Worm (Caenorhabditis elegans) whole organism, young adult: Measurements from ENCODE around the gene D1086.10.

Experiments used
- attf-6 ChIP-seq: fragments of 200-800 bp; sonication (Bioruptor generic); IDR thresholded peaks from 2 replicates; pipeline ENCODE4 v1.3.6; 2022; ENCODE audit warnings: missing genetic modification reagents, missing genetic modification characterization, missing compliant biosample characterization
- ccch-3 ChIP-seq: fragments of 200-800 bp; sonication (Bioruptor generic); optimal IDR thresholded peaks from 2 replicates; lab custom pipeline; 2018; ENCODE audit warnings: mild to moderate bottlenecking, missing genetic modification characterization, missing compliant biosample characterization
- chd-7 ChIP-seq: sonication (generic microtip); optimal IDR thresholded peaks from 2 replicates; lab custom pipeline; 2016; ENCODE audit warnings: mild to moderate bottlenecking, missing genetic modification characterization, moderate library complexity, missing compliant biosample characterization
- hmg-1.2 ChIP-seq: fragments of 200-800 bp; sonication (Bioruptor generic); IDR thresholded peaks from 2 replicates; pipeline ENCODE4 v1.3.6; 2022; ENCODE audit warnings: missing genetic modification reagents, missing genetic modification characterization, missing compliant biosample characterization
- lag-1 ChIP-seq: fragments of 200-800 bp; sonication (Bioruptor generic); IDR thresholded peaks from 2 replicates; pipeline ENCODE4 v1.3.6; 2022; ENCODE audit warnings: missing genetic modification reagents, missing genetic modification characterization, missing compliant biosample characterization
- lin-35 ChIP-seq, 3 experiments: fragments of 150-350 bp in 2 of 3; sonication (generic microtip) in 1 of 3; optimal IDR thresholded peaks; 2 replicates each; lab custom pipeline; 2014 to 2018; ENCODE audit warnings: missing biosample characterization in 3 of 3, missing genetic modification characterization in 3 of 3, missing genetic modification reagents in 3 of 3
- madf-3 ChIP-seq: fragments of 200-800 bp; sonication (Bioruptor generic); IDR thresholded peaks from 2 replicates; pipeline ENCODE4 v1.3.6; 2022; ENCODE audit warnings: missing genetic modification reagents, missing genetic modification characterization, missing compliant biosample characterization
- nfya-1 ChIP-seq: sonication (generic microtip); optimal IDR thresholded peaks from 2 replicates; lab custom pipeline; 2017; ENCODE audit warnings: antibody characterized with exemption, missing compliant biosample characterization, missing genetic modification characterization, borderline replicate concordance; ENCODE audit not compliant: insufficient read depth
- rpc-1 ChIP-seq, 2 experiments: fragments of 150-350 bp in 1 of 2; sonication (generic microtip) in 1 of 2; optimal IDR thresholded peaks; 2 replicates each; lab custom pipeline; 2014 to 2018; ENCODE audit warnings: missing biosample characterization in 1 of 2, missing genetic modification characterization in 1 of 2, missing genetic modification reagents in 1 of 2, missing genotype in 1 of 2
- sptf-2 ChIP-seq: fragments of 200-800 bp; sonication (Bioruptor generic); optimal IDR thresholded peaks from 2 replicates; lab custom pipeline; 2018; ENCODE audit warnings: mild to moderate bottlenecking, missing genetic modification characterization, missing compliant biosample characterization
- tlf-1 ChIP-seq: fragments of 200-800 bp; sonication (Bioruptor generic); optimal IDR thresholded peaks from 2 replicates; lab custom pipeline; 2018; ENCODE audit warnings: mild to moderate bottlenecking, missing genetic modification characterization, missing compliant biosample characterization
- xnd-1 ChIP-seq: sonication (generic microtip); optimal IDR thresholded peaks from 2 replicates; lab custom pipeline; 2016; ENCODE audit warnings: missing genotype, missing genetic modification reagents, missing genetic modification characterization, missing compliant biosample characterization

- TF ChIP-seq tlf-1 (GFP tag; lab: Kevin White, UChicago) (no peak), sptf-2 (no peak), attf-6 (GFP tag; lab: Robert Waterston, UW) (no peak), madf-3 (no peak), xnd-1 (tag; lab: Kevin White, UChicago) (no peak), rpc-1 (optimal IDR thresholded peaks at IDR 0.05; lab: Kevin White, UChicago) (no peak), rpc-1 (tag; optimal IDR thresholded peaks at IDR 0.05; lab: Kevin White, UChicago) (no peak), lin-35 (GFP tag; optimal IDR thresholded peaks at IDR 0.05; lab: Kevin White, UChicago) (no peak), nfya-1 (tag; lab: Kevin White, UChicago) (no peak), chd-7 (tag; lab: Kevin White, UChicago) (no peak), hmg-1.2 (GFP tag; lab: Robert Waterston, UW) (no peak), lag-1 (GFP tag; lab: Robert Waterston, UW) (no peak), ccch-3 (GFP tag; lab: Kevin White, UChicago) (no peak)
Measured at ce11 chrV:14128858-14129257, 46.3 kb downstream of the D1086.10 start.
